Worm (Caenorhabditis elegans) whole organism, L4 larva: Measurements from ENCODE around the gene snpc-1.3.
"Not testable (repeated sequence)": the region's sequence is repeated elsewhere in the genome, so short reads cannot be mapped to it uniquely, and the experiment has no call there.

Source experiments
- F10B5.3 ChIP-seq: sonication (generic microtip); optimal IDR thresholded peaks from 2 replicates; lab custom pipeline; 2016; ENCODE audit warnings: mild to moderate bottlenecking, missing genetic modification characterization, missing compliant biosample characterization
- F37D6.2 ChIP-seq: sonication (generic microtip); optimal IDR thresholded peaks from 2 replicates; lab custom pipeline; 2016; ENCODE audit warnings: mild to moderate bottlenecking, missing genetic modification characterization, missing compliant biosample characterization
- T20F7.1 ChIP-seq: fragments of 200-800 bp; sonication (Bioruptor generic); optimal IDR thresholded peaks from 2 replicates; lab custom pipeline; 2018; ENCODE audit warnings: mild to moderate bottlenecking, missing genetic modification characterization, missing compliant biosample characterization
- ZK337.2 ChIP-seq: fragments of 200-800 bp; sonication (Bioruptor generic); IDR thresholded peaks from 2 replicates; pipeline ENCODE4 v1.3.6; 2022; ENCODE audit warnings: missing genetic modification reagents, missing genetic modification characterization, missing compliant biosample characterization
- ZK546.5 ChIP-seq, 2 experiments: sonication (generic microtip); optimal IDR thresholded peaks; 2 replicates each; lab custom pipeline; 2017; ENCODE audit warnings: missing biosample characterization in 2 of 2, missing genetic modification characterization in 2 of 2
- aly-2 ChIP-seq: sonication (generic microtip); optimal IDR thresholded peaks from 2 replicates; lab custom pipeline; 2018; ENCODE audit warnings: missing biosample characterization, missing genetic modification characterization
- ama-1 ChIP-seq: fragments of 150-350 bp; optimal IDR thresholded peaks from 2 replicates; lab custom pipeline; 2014; ENCODE audit warnings: inconsistent platforms, mixed read lengths
- attf-4 ChIP-seq: sonication (generic microtip); optimal IDR thresholded peaks from 3 replicates; lab custom pipeline; 2017; ENCODE audit warnings: missing biosample characterization, missing genetic modification characterization
- cey-2 ChIP-seq: sonication (generic microtip); optimal IDR thresholded peaks from 3 replicates; lab custom pipeline; 2017; ENCODE audit warnings: missing genetic modification characterization, mild to moderate bottlenecking, missing compliant biosample characterization, antibody characterized with exemption, borderline replicate concordance; ENCODE audit not compliant: insufficient read depth
- ctbp-1 ChIP-seq: fragments of 200-800 bp; sonication (Bioruptor generic); IDR thresholded peaks from 2 replicates; pipeline ENCODE4 v1.3.6; 2022; ENCODE audit warnings: missing genetic modification reagents, missing genetic modification characterization, missing compliant biosample characterization
- daf-12 ChIP-seq: fragments of 150-350 bp; optimal IDR thresholded peaks from 2 replicates; lab custom pipeline; 2014; ENCODE audit warnings: missing biosample characterization, missing genetic modification reagents, missing genetic modification characterization
- dmd-6 ChIP-seq: fragments of 200-800 bp; sonication (Bioruptor generic); IDR thresholded peaks from 2 replicates; pipeline ENCODE4 v1.3.6; 2022; ENCODE audit warnings: missing genetic modification reagents, missing genetic modification characterization, missing compliant biosample characterization
- dmd-9 ChIP-seq: fragments of 200-800 bp; sonication (Bioruptor generic); IDR thresholded peaks from 2 replicates; pipeline ENCODE4 v1.3.6; 2022; ENCODE audit warnings: missing genetic modification reagents, missing genetic modification characterization, missing compliant biosample characterization
- dpl-1 ChIP-seq: fragments of 150-350 bp; optimal IDR thresholded peaks from 2 replicates; lab custom pipeline; 2014; ENCODE audit warnings: missing biosample characterization, missing genetic modification reagents, missing genetic modification characterization
- egl-27 ChIP-seq: sonication (generic microtip); optimal IDR thresholded peaks from 3 replicates; lab custom pipeline; 2017; ENCODE audit warnings: missing biosample characterization, missing genetic modification reagents, missing genetic modification characterization
- madf-5 ChIP-seq, 2 experiments: fragments of 200-800 bp; sonication (Bioruptor generic); IDR thresholded peaks; 2 replicates each; pipeline ENCODE4 v1.3.6; 2022; ENCODE audit warnings: missing compliant biosample characterization in 2 of 2, missing genetic modification characterization in 2 of 2
- mes-2 ChIP-seq: sonication (generic microtip); optimal IDR thresholded peaks from 2 replicates; lab custom pipeline; 2016; ENCODE audit warnings: missing genotype, mild to moderate bottlenecking, missing genetic modification characterization, missing compliant biosample characterization; ENCODE audit not compliant: poor library complexity, severe bottlenecking
- mxl-3 ChIP-seq: fragments of 200-800 bp; sonication (Bioruptor generic); optimal IDR thresholded peaks from 2 replicates; lab custom pipeline; 2018; ENCODE audit warnings: mild to moderate bottlenecking, missing genetic modification characterization, missing compliant biosample characterization
- nhr-111 ChIP-seq: fragments of 200-800 bp; sonication (Bioruptor generic); optimal IDR thresholded peaks from 2 replicates; lab custom pipeline; 2018; ENCODE audit warnings: mild to moderate bottlenecking, missing genetic modification characterization, missing compliant biosample characterization
- nhr-42 ChIP-seq: fragments of 200-800 bp; sonication (Bioruptor generic); IDR thresholded peaks from 2 replicates; pipeline ENCODE4 v1.3.6; 2022; ENCODE audit warnings: missing genetic modification characterization, missing compliant biosample characterization
- pha-4 ChIP-seq, 2 experiments: fragments of 150-350 bp in 1 of 2; fragments of 200-800 bp in 1 of 2; sonication (Bioruptor generic) in 1 of 2; IDR thresholded peaks in 1 of 2; optimal IDR thresholded peaks in 1 of 2; 2 replicates each; pipeline versions ENCODE4 v1.3.6 to Lab custom; 2014 to 2022; ENCODE audit warnings: missing genetic modification characterization in 2 of 2, missing genetic modification reagents in 2 of 2, missing biosample characterization in 1 of 2, missing compliant biosample characterization in 1 of 2
- pqm-1 ChIP-seq: sonication (generic microtip); optimal IDR thresholded peaks from 2 replicates; lab custom pipeline; 2017; ENCODE audit warnings: missing biosample characterization, missing genetic modification characterization
- rbr-2 ChIP-seq: sonication (generic microtip); optimal IDR thresholded peaks from 2 replicates; lab custom pipeline; 2016; ENCODE audit warnings: missing genotype, missing genetic modification characterization, missing compliant biosample characterization
- sdz-12 ChIP-seq: fragments of 200-800 bp; sonication (Bioruptor generic); optimal IDR thresholded peaks from 2 replicates; lab custom pipeline; 2018; ENCODE audit warnings: mild to moderate bottlenecking, missing genetic modification characterization, missing compliant biosample characterization
- snpc-4 ChIP-seq: fragments of 150-350 bp; optimal IDR thresholded peaks from 2 replicates; lab custom pipeline; 2014; ENCODE audit warnings: missing biosample characterization, missing genetic modification characterization
- tra-1 ChIP-seq: fragments of 200-800 bp; sonication (Bioruptor generic); IDR thresholded peaks from 2 replicates; pipeline ENCODE4 v1.3.6; 2022; ENCODE audit warnings: missing genetic modification reagents, missing genetic modification characterization, missing compliant biosample characterization
- unc-62 ChIP-seq, 3 experiments: fragments of 150-350 bp in 1 of 3; sonication (generic microtip); optimal IDR thresholded peaks in 2 of 3; peaks in 1 of 3; 1 replicate in 1 of 3; 2 replicates in 2 of 3; lab custom pipeline; 2014 to 2017; ENCODE audit warnings: missing biosample characterization in 3 of 3, missing genetic modification characterization in 3 of 3, missing genetic modification reagents in 3 of 3, missing genotype in 1 of 3
- vab-7 ChIP-seq: fragments of 200-800 bp; sonication (Bioruptor generic); IDR thresholded peaks from 2 replicates; pipeline ENCODE4 v1.3.6; 2022; ENCODE audit warnings: missing genetic modification reagents, missing genetic modification characterization, missing compliant biosample characterization
- zag-1 ChIP-seq: fragments of 150-350 bp; optimal IDR thresholded peaks from 2 replicates; lab custom pipeline; 2014; ENCODE audit warnings: missing biosample characterization, missing genetic modification characterization
- zfp-2 ChIP-seq: sonication (generic microtip); optimal IDR thresholded peaks from 2 replicates; lab custom pipeline; 2016; ENCODE audit warnings: mild to moderate bottlenecking, missing genetic modification characterization, missing compliant biosample characterization
- zfp-3 ChIP-seq: fragments of 200-800 bp; sonication (Bioruptor generic); conservative IDR thresholded peaks from 2 replicates; pipeline ENCODE4 v1.3.6; 2022; ENCODE audit warnings: missing genetic modification reagents, missing genetic modification characterization, missing compliant biosample characterization
- zip-11 ChIP-seq: fragments of 200-800 bp; sonication (Bioruptor generic); IDR thresholded peaks from 2 replicates; pipeline ENCODE4 v1.3.6; 2022; ENCODE audit warnings: missing genetic modification characterization, missing compliant biosample characterization
- ztf-11 ChIP-seq: fragments of 150-350 bp; optimal IDR thresholded peaks from 2 replicates; lab custom pipeline; 2014; ENCODE audit warnings: missing biosample characterization, missing genetic modification characterization
- ztf-7 ChIP-seq: fragments of 150-350 bp; optimal IDR thresholded peaks from 2 replicates; lab custom pipeline; 2014; ENCODE audit warnings: missing biosample characterization, missing genetic modification characterization

snpc-1.3 gene

ce11 chrV:5470930-5471329 lies 32.0 kb upstream of the snpc-1.3 start, which contains the start of gene ZC317.7:
Gene ZC317.7, minus strand, starts transcription at chrV:5471030.
- TF ChIP-seq attf-4 (tag; lab: Kevin White, UChicago); ZK546.5 (tag; optimal IDR thresholded peaks at IDR 0.05; lab: Kevin White, UChicago); unc-62 (GFP tag; optimal IDR thresholded peaks at IDR 0.05 in 1 of 2; lab: Kevin White, UChicago); unc-62 (tag; optimal IDR thresholded peaks at IDR 0.05; lab: Kevin White, UChicago): not testable (repeated sequence)
- TF ChIP-seq, all 104 proteins: peak for 0; not testable (repeated sequence) for 104

DNA sequence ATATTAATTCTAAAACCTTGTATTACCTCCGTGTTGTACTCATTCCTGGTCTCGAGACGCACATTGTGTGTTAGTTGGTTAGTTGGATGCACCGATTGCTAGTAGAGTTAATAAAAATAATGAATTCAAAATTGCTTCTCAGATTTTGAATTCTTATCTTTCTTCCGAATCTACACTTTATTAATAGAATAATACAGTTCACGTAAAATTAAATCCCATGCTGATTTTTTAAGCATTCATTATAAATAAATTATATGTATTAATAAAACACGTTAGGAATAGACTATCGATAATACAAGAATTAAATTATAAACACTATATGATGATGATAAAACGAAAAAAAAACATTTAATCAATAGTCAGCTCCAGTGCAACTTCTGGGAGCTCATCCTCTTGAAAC lies 29.5 kb upstream of the snpc-1.3 start, which contains the start of gene ZC317.6:
ZC317.6 (minus strand) TSS at position 101 of the 400 bp plus-strand sequence.
- TF ChIP-seq nhr-42; cey-2 (tag; lab: Kevin White, UChicago); snpc-4: not testable (repeated sequence)

DNA sequence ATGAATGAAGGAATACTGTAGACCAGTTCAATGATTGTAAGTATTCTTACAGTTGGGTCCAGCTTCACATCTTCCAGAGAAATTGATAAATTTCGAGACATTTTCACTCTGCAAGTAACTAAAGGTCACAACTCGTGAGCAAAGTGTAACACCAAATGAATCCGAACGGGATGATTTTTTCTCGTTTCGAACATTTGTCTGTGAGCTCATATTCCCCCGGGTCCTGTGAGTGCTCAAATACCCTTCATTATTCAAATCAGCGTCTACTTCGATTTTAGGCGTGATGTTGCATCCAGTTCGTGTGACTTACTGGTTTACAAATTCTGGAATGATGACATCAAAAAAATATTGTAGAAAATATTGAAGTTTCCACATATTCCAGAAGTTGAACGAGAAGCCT lies 26.4 kb upstream of the snpc-1.3 start, which contains the start of gene srg-68:
srg-68 (minus strand) TSS at position 101 of the 400 bp plus-strand sequence.
- TF ChIP-seq egl-27 (tag; lab: Kevin White, UChicago) (no peak), mxl-3 (GFP tag; lab: Kevin White, UChicago) (no peak), nhr-111 (no peak), pha-4 (GFP tag; IDR thresholded peaks at IDR 0.05; lab: Robert Waterston, UW) (no peak), pha-4 (tag; optimal IDR thresholded peaks at IDR 0.05; lab: Kevin White, UChicago) (no peak), rbr-2 (tag; lab: Kevin White, UChicago) (no peak), ZK546.5 (tag; optimal IDR thresholded peaks at IDR 0.05; lab: Kevin White, UChicago) (no peak), F37D6.2 (tag; lab: Kevin White, UChicago) (no peak), ztf-11 (no peak), tra-1 (GFP tag; lab: Robert Waterston, UW) (no peak), T20F7.1 (no peak), vab-7 (GFP tag; lab: Robert Waterston, UW) (no peak), ztf-7 (tag; lab: Kevin White, UChicago) (no peak), aly-2 (tag; lab: Kevin White, UChicago) (no peak), dmd-6 (GFP tag; lab: Robert Waterston, UW) (no peak), attf-4 (tag; lab: Kevin White, UChicago) (no peak)

DNA sequence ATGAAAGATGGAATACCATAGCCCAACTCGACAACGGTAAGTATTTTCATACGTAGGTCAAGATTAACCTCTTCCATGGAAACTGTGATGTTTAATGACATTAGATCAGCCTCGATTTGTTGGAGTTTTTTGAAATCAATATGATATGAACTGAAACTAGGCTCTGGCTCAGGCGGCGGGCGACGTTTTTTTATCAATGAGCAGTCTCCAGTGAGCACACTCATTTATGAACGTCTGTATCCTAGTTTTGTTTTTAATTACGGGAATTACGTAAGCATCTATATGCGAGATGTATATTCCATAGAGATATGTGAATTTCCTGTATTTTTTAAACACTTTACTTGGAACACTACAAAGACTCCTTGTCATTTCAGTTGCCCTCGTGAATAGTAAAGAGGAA lies 23.9 kb upstream of the snpc-1.3 start, which contains the start of gene srg-67:
srg-67 (minus strand) TSS at position 101 of the 400 bp plus-strand sequence.
- TF ChIP-seq zag-1 (tag; lab: Kevin White, UChicago) = no peak
- no peak for TF ChIP-seq mes-2
- no peak for TF ChIP-seq zfp-3 (GFP tag; lab: Robert Waterston, UW)
- TF ChIP-seq daf-12 (tag; lab: Kevin White, UChicago) = no peak
- TF ChIP-seq madf-5 (GFP tag; IDR thresholded peaks at IDR 0.05; lab: Robert Waterston, UW) = no peak
- TF ChIP-seq ama-1 (lab: Kevin White, UChicago) = no peak
- TF ChIP-seq F10B5.3 (tag; lab: Kevin White, UChicago) = no peak
- TF ChIP-seq dmd-6 (GFP tag; lab: Robert Waterston, UW) = no peak
- no peak for TF ChIP-seq dmd-9 (GFP tag; lab: Robert Waterston, UW)
- no peak for TF ChIP-seq dpl-1
- TF ChIP-seq ZK337.2 = no peak
- TF ChIP-seq mxl-3 (GFP tag; lab: Kevin White, UChicago) = no peak
- TF ChIP-seq zip-11 (GFP tag; lab: Robert Waterston, UW) = no peak
- TF ChIP-seq pqm-1 = no peak
- TF ChIP-seq sdz-12 (GFP tag; lab: Kevin White, UChicago) = no peak
- no peak for TF ChIP-seq ctbp-1
- TF ChIP-seq zfp-2 = no peak
